Fruit fly (Drosophila melanogaster): ENCODE measurements around the gene CG11425.

Gene CG11425

dm6 chr3L:22465486-22466402, 8.9 kb upstream of the CG11425 start, which contains the start of gene CG11438:
Gene CG11438, plus strand, starts transcription at chr3L:22465619.
- TF ChIP-seq Gug (GFP tag; IDR thresholded peaks at IDR 0.05), result no peak
- TF ChIP-seq vri (GFP tag; optimal IDR thresholded peaks at IDR 0.05), result no peak
- no peak for TF ChIP-seq CG10631 (GFP tag; optimal IDR thresholded peaks at IDR 0.05)
- TF ChIP-seq dac (GFP tag; optimal IDR thresholded peaks at IDR 0.05), result no peak
- TF ChIP-seq CG6854 (GFP tag; optimal IDR thresholded peaks at IDR 0.05), result peak; percentile 84
- no peak for TF ChIP-seq Hr4 (GFP tag; optimal IDR thresholded peaks at IDR 0.05)
- TF ChIP-seq CG16779 (tag; optimal IDR thresholded peaks at IDR 0.05), result no peak
- TF ChIP-seq Smox (GFP tag; optimal IDR thresholded peaks at IDR 0.05), result no peak
- TF ChIP-seq achi (GFP tag; optimal IDR thresholded peaks at IDR 0.05), result no peak
- TF ChIP-seq Eip78C (GFP tag), result peak; percentile 7
- no peak for TF ChIP-seq Lpt (GFP tag; optimal IDR thresholded peaks at IDR 0.05)
- no peak for TF ChIP-seq CG3032 (tag; optimal IDR thresholded peaks at IDR 0.05)
- peak; percentile 89 for TF ChIP-seq Blimp-1 (GFP tag; optimal IDR thresholded peaks at IDR 0.05)
- TF ChIP-seq dsx (GFP tag; optimal IDR thresholded peaks at IDR 0.05; ENCODE audit: poor library complexity, severe bottlenecking), result no peak
- peak; percentile 4 for TF ChIP-seq CG1621 (tag; optimal IDR thresholded peaks at IDR 0.05)
- TF ChIP-seq Met (GFP tag; optimal IDR thresholded peaks at IDR 0.05), result no peak
- TF ChIP-seq CG9139 (GFP tag; optimal IDR thresholded peaks at IDR 0.05), result no peak
- TF ChIP-seq spab (GFP tag; optimal IDR thresholded peaks at IDR 0.05), result no peak
- no peak for TF ChIP-seq fd85E (GFP tag; optimal IDR thresholded peaks at IDR 0.05)
- TF ChIP-seq Ets21C (GFP tag; optimal IDR thresholded peaks at IDR 0.05), result no peak
- peak; percentile 31 to 53 for TF ChIP-seq ss (GFP tag; optimal IDR thresholded peaks at IDR 0.05)
- TF ChIP-seq eg (GFP tag; IDR thresholded peaks at IDR 0.05), result no peak
- no peak for TF ChIP-seq net (GFP tag; optimal IDR thresholded peaks at IDR 0.05)
- TF ChIP-seq CG11762 (GFP tag; optimal IDR thresholded peaks at IDR 0.05; ENCODE audit: insufficient read depth), result no peak
- no peak for TF ChIP-seq CG34406 (GFP tag; optimal IDR thresholded peaks at IDR 0.05)
- no peak for TF ChIP-seq topi (GFP tag; optimal IDR thresholded peaks at IDR 0.05)
- TF ChIP-seq OdsH (GFP tag; optimal IDR thresholded peaks at IDR 0.05), result no peak
- no peak for TF ChIP-seq Eip75B (GFP tag; optimal IDR thresholded peaks at IDR 0.05)
- TF ChIP-seq CG6808 (GFP tag; optimal IDR thresholded peaks at IDR 0.05), result peak; percentile 100
- TF ChIP-seq CG15336 (GFP tag; IDR thresholded peaks at IDR 0.05), result no peak
- TF ChIP-seq CG6163 (GFP tag; IDR thresholded peaks at IDR 0.05), result 0 out of 3 replicates have a peak, but pooled peaks have one; percentile 10
- no peak for TF ChIP-seq lz (GFP tag; optimal IDR thresholded peaks at IDR 0.05)
- TF ChIP-seq Ets96B (tag; optimal IDR thresholded peaks at IDR 0.05), result no peak
- TF ChIP-seq CG6276 (GFP tag; optimal IDR thresholded peaks at IDR 0.05), result no peak
- TF ChIP-seq Hr39 (GFP tag; optimal IDR thresholded peaks at IDR 0.05), result no peak
- TF ChIP-seq svp (GFP tag), result peak; percentile 60
- no peak for TF ChIP-seq salr (GFP tag; optimal IDR thresholded peaks at IDR 0.05)
- peak; percentile 4 for TF ChIP-seq CG3919 (GFP tag; optimal IDR thresholded peaks at IDR 0.05)
- TF ChIP-seq CG11902 (GFP tag; optimal IDR thresholded peaks at IDR 0.05), result no peak
- no peak for TF ChIP-seq CG10669 (GFP tag; optimal IDR thresholded peaks at IDR 0.05)
- TF ChIP-seq fkh (GFP tag; optimal IDR thresholded peaks at IDR 0.05), result peak; percentile 61
- no peak for TF ChIP-seq CG6792 (GFP tag; optimal IDR thresholded peaks at IDR 0.05)
- no peak for TF ChIP-seq Hr38 (GFP tag; optimal IDR thresholded peaks at IDR 0.05)
- no peak for TF ChIP-seq Sox102F (GFP tag; optimal IDR thresholded peaks at IDR 0.05)
- no peak for TF ChIP-seq esn (GFP tag; optimal IDR thresholded peaks at IDR 0.05)
- TF ChIP-seq Sox14 (GFP tag; optimal IDR thresholded peaks at IDR 0.05), result no peak
- no peak for TF ChIP-seq acj6 (GFP tag; optimal IDR thresholded peaks at IDR 0.05)
- no peak for TF ChIP-seq CG7368 (GFP tag; optimal IDR thresholded peaks at IDR 0.05)
- no peak for TF ChIP-seq fd59A (GFP tag; optimal IDR thresholded peaks at IDR 0.05)
